Worm (Caenorhabditis elegans): Measurements from ENCODE around the gene asna-1.

The asna-1 gene

ce11 chrIII:8904914-8905665 is 10.2 kb downstream of the asna-1 start, which contains the start of gene unc-32:
Gene unc-32, plus strand, starts transcription at chrIII:8905615.
- TF ChIP-seq flt-1 (GFP tag; IDR thresholded peaks at IDR 0.05) (no peak), ref-1 (GFP tag; conservative IDR thresholded peaks at IDR 0.05) (no peak), med-1 (GFP tag; optimal IDR thresholded peaks at IDR 0.05; ENCODE audit: insufficient read depth) (no peak), ztf-29 (GFP tag; IDR thresholded peaks at IDR 0.05) (no peak), tab-1 (GFP tag; IDR thresholded peaks at IDR 0.05) (no peak)

- TF ChIP-seq klf-2 (GFP tag; conservative IDR thresholded peaks at IDR 0.05), result no peak
- TF ChIP-seq ref-1 (GFP tag; conservative IDR thresholded peaks at IDR 0.05), result no peak
- TF ChIP-seq tab-1 (GFP tag; IDR thresholded peaks at IDR 0.05), result no peak
- TF ChIP-seq T22C8.4 (GFP tag; IDR thresholded peaks at IDR 0.05), result no peak
- TF ChIP-seq flt-1 (GFP tag; IDR thresholded peaks at IDR 0.05), result no peak
- no peak for TF ChIP-seq cog-1 (tag; optimal IDR thresholded peaks at IDR 0.05)
- TF ChIP-seq med-1 (GFP tag; optimal IDR thresholded peaks at IDR 0.05; ENCODE audit: insufficient read depth), result no peak
- TF ChIP-seq ztf-23 (GFP tag; IDR thresholded peaks at IDR 0.05), result no peak
- no peak for TF ChIP-seq ztf-29 (GFP tag; IDR thresholded peaks at IDR 0.05)
Measured at ce11 chrIII:8910139-8910538, 15.3 kb downstream of the asna-1 start.

DNA sequence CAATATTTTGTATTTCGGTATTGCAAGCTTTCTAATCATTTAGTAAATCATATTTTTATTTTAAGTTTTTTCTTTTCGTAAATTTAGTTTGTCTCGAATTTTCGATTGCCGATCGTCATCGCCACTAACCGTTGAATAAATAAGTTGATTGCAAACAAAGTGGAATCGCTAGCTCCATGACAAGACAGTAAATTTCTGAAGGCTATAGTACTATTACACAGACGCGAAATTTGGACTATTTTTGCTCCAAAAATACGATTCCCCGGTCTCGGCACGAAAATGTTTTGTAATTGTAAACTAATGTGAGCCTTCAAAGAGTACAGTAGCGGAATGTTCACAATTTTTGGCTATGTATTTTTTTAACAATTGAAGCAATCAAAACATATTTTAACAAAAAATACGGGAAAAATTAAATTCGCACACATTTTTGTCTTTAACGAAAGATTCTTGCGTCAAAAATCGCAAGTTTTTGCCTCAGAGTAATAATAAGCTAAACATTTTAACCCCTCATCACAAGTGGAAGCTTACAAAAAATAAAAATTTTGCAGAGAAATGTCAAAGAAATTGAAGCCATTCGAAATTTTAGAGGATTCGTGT is 16.8 kb downstream of the asna-1 start, which contains the start of gene tpk-1:
tpk-1 (plus strand) TSS at position 547 of the 597 bp plus-strand sequence.
- no peak for TF ChIP-seq cog-1 (tag; optimal IDR thresholded peaks at IDR 0.05)
- TF ChIP-seq flt-1 (GFP tag; IDR thresholded peaks at IDR 0.05), result no peak
- no peak for TF ChIP-seq T22C8.4 (GFP tag; IDR thresholded peaks at IDR 0.05)
- TF ChIP-seq ztf-23 (GFP tag; IDR thresholded peaks at IDR 0.05), result no peak
- TF ChIP-seq tab-1 (GFP tag; IDR thresholded peaks at IDR 0.05), result no peak
- no peak for TF ChIP-seq klf-2 (GFP tag; conservative IDR thresholded peaks at IDR 0.05)
- TF ChIP-seq med-1 (GFP tag; optimal IDR thresholded peaks at IDR 0.05; ENCODE audit: insufficient read depth), result no peak
- no peak for TF ChIP-seq ref-1 (GFP tag; conservative IDR thresholded peaks at IDR 0.05)
- no peak for TF ChIP-seq ztf-29 (GFP tag; IDR thresholded peaks at IDR 0.05)

- no peak for TF ChIP-seq tab-1 (GFP tag; IDR thresholded peaks at IDR 0.05)
- TF ChIP-seq klf-2 (GFP tag; conservative IDR thresholded peaks at IDR 0.05), result no peak
- TF ChIP-seq cog-1 (tag; optimal IDR thresholded peaks at IDR 0.05), result no peak
- TF ChIP-seq T22C8.4 (GFP tag; IDR thresholded peaks at IDR 0.05), result no peak
- TF ChIP-seq med-1 (GFP tag; optimal IDR thresholded peaks at IDR 0.05; ENCODE audit: insufficient read depth), result no peak
- TF ChIP-seq ztf-23 (GFP tag; IDR thresholded peaks at IDR 0.05), result no peak
- no peak for TF ChIP-seq ztf-29 (GFP tag; IDR thresholded peaks at IDR 0.05)
- no peak for TF ChIP-seq ref-1 (GFP tag; conservative IDR thresholded peaks at IDR 0.05)
- no peak for TF ChIP-seq flt-1 (GFP tag; IDR thresholded peaks at IDR 0.05)
Measured at ce11 chrIII:8913469-8913868, 18.6 kb downstream of the asna-1 start, which contains the start of gene trxr-2. Gene trxr-2, plus strand, starts transcription at chrIII:8913769.

DNA sequence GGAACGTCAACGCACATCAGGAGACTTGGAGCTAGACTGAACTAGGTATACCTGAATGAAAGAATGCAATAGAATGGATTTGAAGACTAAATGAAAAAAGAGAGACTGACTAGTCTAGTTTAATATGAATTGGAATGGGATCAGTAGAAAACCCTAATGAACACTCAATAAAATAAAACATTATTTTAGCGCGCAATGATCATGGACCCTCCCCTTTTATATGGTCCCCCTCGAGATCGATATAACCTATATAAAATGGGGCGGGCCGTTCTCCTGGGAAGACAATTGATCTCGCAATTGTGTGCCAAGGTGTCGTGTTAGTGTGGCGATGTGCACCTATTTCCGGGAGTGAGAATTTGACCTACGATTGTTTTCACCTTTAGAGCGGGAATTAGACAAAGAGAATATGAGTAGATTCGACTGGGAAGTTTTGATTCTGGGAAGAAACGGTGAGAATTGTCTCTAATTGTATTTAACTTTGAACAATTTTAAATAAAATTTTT is 23.0 kb downstream of the asna-1 start, which contains the start of gene cdc-25.3:
cdc-25.3 (minus strand) TSS at position 51 of the 503 bp plus-strand sequence.
- no peak for TF ChIP-seq med-1 (GFP tag; optimal IDR thresholded peaks at IDR 0.05; ENCODE audit: insufficient read depth)

- TF ChIP-seq med-1 (GFP tag; optimal IDR thresholded peaks at IDR 0.05; ENCODE audit: insufficient read depth) (no peak), tab-1 (GFP tag; IDR thresholded peaks at IDR 0.05) (no peak)
Measured at ce11 chrIII:8919784-8920183, 24.9 kb downstream of the asna-1 start, which contains the start of gene ZK637.15. Gene ZK637.15, plus strand, starts transcription at chrIII:8920084.

ce11 chrIII:8922061-8922460 is 27.2 kb downstream of the asna-1 start:
- no peak for TF ChIP-seq ref-1 (GFP tag; conservative IDR thresholded peaks at IDR 0.05)
- TF ChIP-seq med-1 (GFP tag; optimal IDR thresholded peaks at IDR 0.05; ENCODE audit: insufficient read depth), result no peak
- no peak for TF ChIP-seq ztf-23 (GFP tag; IDR thresholded peaks at IDR 0.05)
- no peak for TF ChIP-seq flt-1 (GFP tag; IDR thresholded peaks at IDR 0.05)
- TF ChIP-seq T22C8.4 (GFP tag; IDR thresholded peaks at IDR 0.05), result no peak
- TF ChIP-seq cog-1 (tag; optimal IDR thresholded peaks at IDR 0.05), result no peak
- no peak for TF ChIP-seq tab-1 (GFP tag; IDR thresholded peaks at IDR 0.05)
- no peak for TF ChIP-seq klf-2 (GFP tag; conservative IDR thresholded peaks at IDR 0.05)

DNA sequence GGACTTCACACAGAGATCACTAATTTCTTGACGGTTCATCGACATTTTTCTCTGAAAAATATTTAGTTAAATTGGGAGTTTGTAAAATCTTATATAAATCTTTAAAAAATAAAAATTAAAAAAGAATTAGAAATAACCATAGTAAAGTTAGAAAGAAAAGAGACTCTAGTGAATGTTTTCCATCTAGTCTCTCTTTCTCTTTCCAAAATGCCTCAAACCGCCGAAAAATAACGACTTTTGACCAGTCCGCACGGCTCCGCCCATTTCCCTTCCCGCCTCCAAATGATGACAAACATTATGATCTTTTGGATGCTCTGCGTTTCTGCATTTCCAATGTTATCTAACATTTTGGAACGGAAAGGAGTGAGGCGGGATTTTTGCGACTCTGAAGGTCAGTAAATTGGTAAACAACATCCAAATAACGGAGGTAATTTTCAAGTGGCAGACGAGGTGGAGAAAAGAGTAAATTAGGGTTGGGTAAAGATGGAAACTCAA is 28.4 kb downstream of the asna-1 start, which contains the start of gene glb-1:
glb-1 (minus strand) TSS at position 51 of the 495 bp plus-strand sequence.
- TF ChIP-seq ztf-29 (GFP tag; IDR thresholded peaks at IDR 0.05) (no peak), med-1 (GFP tag; optimal IDR thresholded peaks at IDR 0.05; ENCODE audit: insufficient read depth) (no peak), cog-1 (tag; optimal IDR thresholded peaks at IDR 0.05) (no peak), klf-2 (GFP tag; conservative IDR thresholded peaks at IDR 0.05) (no peak), flt-1 (GFP tag; IDR thresholded peaks at IDR 0.05) (no peak), T22C8.4 (GFP tag; IDR thresholded peaks at IDR 0.05) (no peak), ztf-23 (GFP tag; IDR thresholded peaks at IDR 0.05) (no peak), ref-1 (GFP tag; conservative IDR thresholded peaks at IDR 0.05) (no peak), tab-1 (GFP tag; IDR thresholded peaks at IDR 0.05) (no peak)

DNA sequence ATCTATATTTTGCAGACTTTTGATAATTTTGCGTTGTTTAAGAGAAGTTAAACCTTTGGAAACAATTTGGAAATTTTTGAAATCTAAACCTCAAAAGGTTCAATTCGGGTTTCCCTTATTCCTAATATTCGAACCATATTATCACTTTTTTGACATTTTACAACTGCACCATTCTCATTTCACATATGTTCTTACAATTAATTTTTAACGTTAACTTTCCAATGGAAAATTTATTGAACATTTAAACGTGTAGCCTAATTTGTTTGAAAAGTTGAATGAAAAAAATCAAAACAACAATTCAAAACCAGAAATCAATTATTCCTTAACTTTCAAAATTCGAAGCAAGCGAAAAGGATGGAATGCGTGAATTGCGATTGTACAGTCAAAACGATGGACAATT is 29.1 kb downstream of the asna-1 start, which contains the start of gene ZK637.12:
ZK637.12 (plus strand) TSS at position 301 of the 400 bp plus-strand sequence.
- no peak for TF ChIP-seq tab-1 (GFP tag; IDR thresholded peaks at IDR 0.05)
- no peak for TF ChIP-seq T22C8.4 (GFP tag; IDR thresholded peaks at IDR 0.05)

DNA sequence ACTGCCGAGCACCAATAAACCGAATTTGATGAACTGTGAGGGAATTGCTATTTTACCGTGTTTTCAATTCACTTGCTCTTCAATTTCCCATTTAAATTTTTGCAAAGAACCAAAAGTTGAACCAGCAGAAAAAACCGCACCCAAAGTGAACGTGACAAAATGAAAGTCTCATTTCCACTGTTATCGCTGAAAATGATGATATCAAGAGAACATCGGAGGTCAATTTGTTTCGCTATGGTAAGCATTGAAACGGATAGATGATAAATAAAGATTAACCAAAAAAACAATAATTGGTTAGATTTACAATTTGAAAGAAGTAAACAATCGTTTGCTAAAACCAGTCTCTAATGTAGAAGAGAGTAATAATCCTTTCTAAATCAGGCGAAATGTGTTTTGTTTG is 30.7 kb downstream of the asna-1 start:
- TF ChIP-seq med-1 (GFP tag; optimal IDR thresholded peaks at IDR 0.05; ENCODE audit: insufficient read depth), result no peak
- no peak for TF ChIP-seq flt-1 (GFP tag; IDR thresholded peaks at IDR 0.05)

Measured in whole organism, midembryonic.